Fruit fly (Drosophila melanogaster) whole organism, embryonic: ENCODE measurements around the gene CG14088.
A peak's percentile ranks its signal among the peaks of the same experiment; 100 is the strongest.

Source experiments
- Adf1 ChIP-seq: fragments of 200-800 bp; sonication (Bioruptor generic); IDR thresholded peaks from 2 replicates; pipeline ENCODE4 v1.3.6; 2022; ENCODE audit warnings: missing biosample characterization, missing genetic modification characterization
- BEAF-32 ChIP-seq: fragments of 200-800 bp; sonication (Bioruptor generic); optimal IDR thresholded peaks from 3 replicates; lab custom pipeline; 2017; ENCODE audit warnings: missing biosample characterization, missing genetic modification characterization, mild to moderate bottlenecking, moderate library complexity, missing genetic modification reagents
- CG11398 ChIP-seq: fragments of 200-800 bp; sonication (Bioruptor generic); optimal IDR thresholded peaks from 2 replicates; lab custom pipeline; 2016; ENCODE audit warnings: missing biosample characterization, missing genetic modification characterization
- CG13424 ChIP-seq: fragments of 200-800 bp; sonication (Bioruptor generic); optimal IDR thresholded peaks from 2 replicates; lab custom pipeline; 2019; ENCODE audit warnings: missing biosample characterization, mild to moderate bottlenecking, missing genetic modification characterization, moderate library complexity
- CG13894 ChIP-seq: fragments of 200-800 bp; sonication (Bioruptor generic); optimal IDR thresholded peaks from 3 replicates; lab custom pipeline; 2018; ENCODE audit warnings: missing biosample characterization, mild to moderate bottlenecking, missing genetic modification characterization, moderate library complexity
- CG14441 ChIP-seq: fragments of 200-800 bp; sonication (Bioruptor generic); IDR thresholded peaks from 2 replicates; pipeline ENCODE4 v1.3.6; 2022; ENCODE audit warnings: missing biosample characterization, missing genetic modification characterization
- CG14710 ChIP-seq: fragments of 200-800 bp; sonication (Bioruptor generic); optimal IDR thresholded peaks from 3 replicates; lab custom pipeline; 2019; ENCODE audit warnings: missing biosample characterization, mild to moderate bottlenecking, missing genetic modification characterization, moderate library complexity
- CG15073 ChIP-seq: fragments of 200-800 bp; sonication (Bioruptor generic); optimal IDR thresholded peaks from 2 replicates; lab custom pipeline; 2016; ENCODE audit warnings: missing biosample characterization, missing genetic modification characterization
- CG2202 ChIP-seq: fragments of 200-800 bp; sonication (Bioruptor generic); optimal IDR thresholded peaks from 2 replicates; lab custom pipeline; 2018; ENCODE audit warnings: missing biosample characterization, mild to moderate bottlenecking, missing genetic modification characterization
- CG31388 ChIP-seq: fragments of 200-800 bp; sonication (Bioruptor generic); optimal IDR thresholded peaks from 2 replicates; lab custom pipeline; 2016; ENCODE audit warnings: missing biosample characterization, missing genetic modification characterization
- CG32772 ChIP-seq: fragments of 200-800 bp; sonication (Bioruptor generic); IDR thresholded peaks from 2 replicates; pipeline ENCODE4 v1.3.6; 2022; ENCODE audit warnings: missing biosample characterization, missing genetic modification characterization
- CG7963 ChIP-seq: fragments of 200-800 bp; sonication (Bioruptor generic); IDR thresholded peaks from 3 replicates; pipeline ENCODE4 v1.3.6; 2022; ENCODE audit warnings: missing biosample characterization, missing genetic modification characterization; ENCODE audit not compliant: partially characterized antibody
- CG8924 ChIP-seq: fragments of 200-800 bp; optimal IDR thresholded peaks from 3 replicates; lab custom pipeline; 2019; ENCODE audit warnings: missing biosample characterization, mild to moderate bottlenecking, missing genetic modification characterization, moderate library complexity
- CG9876 ChIP-seq: fragments of 200-800 bp; sonication (Bioruptor generic); optimal IDR thresholded peaks from 2 replicates; lab custom pipeline; 2016; ENCODE audit warnings: missing biosample characterization, missing genetic modification characterization
- CkIIα-i1 ChIP-seq: fragments of 200-800 bp; sonication (Bioruptor generic); IDR thresholded peaks from 2 replicates; pipeline ENCODE4 v1.3.6; 2022; ENCODE audit warnings: missing biosample characterization, missing genetic modification characterization
- CoRest ChIP-seq: fragments of 200-800 bp; sonication (Bioruptor generic); optimal IDR thresholded peaks from 3 replicates; lab custom pipeline; 2018; ENCODE audit warnings: missing biosample characterization, mild to moderate bottlenecking, missing genetic modification characterization, moderate library complexity
- Drgx ChIP-seq: fragments of 200-800 bp; sonication (Bioruptor generic); IDR thresholded peaks from 2 replicates; pipeline ENCODE4 v1.3.6; 2022; ENCODE audit warnings: missing biosample characterization, missing genetic modification characterization
- HHEX ChIP-seq: fragments of 200-800 bp; sonication (Bioruptor generic); optimal IDR thresholded peaks from 3 replicates; lab custom pipeline; 2017; ENCODE audit warnings: missing biosample characterization, mild to moderate bottlenecking, missing genetic modification characterization, missing genetic modification reagents
- Hand ChIP-seq: fragments of 200-800 bp; sonication (Bioruptor generic); optimal IDR thresholded peaks from 2 replicates; lab custom pipeline; 2017; ENCODE audit warnings: mild to moderate bottlenecking, missing biosample characterization, missing genetic modification reagents, missing genetic modification characterization
- Jarid2 ChIP-seq: fragments of 200-800 bp; sonication (Bioruptor generic); optimal IDR thresholded peaks from 3 replicates; lab custom pipeline; 2017; ENCODE audit warnings: mild to moderate bottlenecking, missing biosample characterization, missing genetic modification reagents, missing genetic modification characterization
- MBD-R2 ChIP-seq: fragments of 200-800 bp; sonication (Bioruptor generic); IDR thresholded peaks from 2 replicates; pipeline ENCODE4 v1.3.6; 2022; ENCODE audit warnings: missing biosample characterization, missing genetic modification characterization
- Med ChIP-seq: fragments of 200-800 bp; sonication (Bioruptor generic); peaks from one replicate; lab custom pipeline; 2016; ENCODE audit warnings: missing biosample characterization, missing genetic modification characterization, mild to moderate bottlenecking, inconsistent platforms, moderate library complexity
- Neu2 ChIP-seq: fragments of 200-800 bp; sonication (Bioruptor generic); optimal IDR thresholded peaks from 3 replicates; lab custom pipeline; 2016; ENCODE audit warnings: missing biosample characterization, missing genetic modification characterization, borderline replicate concordance
- Taf1 ChIP-seq: fragments of 200-800 bp; sonication (Bioruptor generic); IDR thresholded peaks from 2 replicates; pipeline ENCODE4 v1.3.6; 2022; ENCODE audit warnings: missing biosample characterization, missing genetic modification characterization
- Trl ChIP-seq, 3 experiments: fragments of >200 bp in 2 of 3; fragments of 200-800 bp in 1 of 3; sonication (Bioruptor generic) in 1 of 3; optimal IDR thresholded peaks; 2 replicates in 1 of 3; 3 replicates in 2 of 3; lab custom pipeline; 2016 to 2017; ENCODE audit warnings: missing biosample characterization in 1 of 3, missing genetic modification characterization in 1 of 3
- Vsx1 ChIP-seq: fragments of 200-800 bp; sonication (Bioruptor generic); optimal IDR thresholded peaks from 2 replicates; lab custom pipeline; 2017; ENCODE audit warnings: missing biosample characterization, mild to moderate bottlenecking, missing genetic modification characterization, missing genetic modification reagents
- ara ChIP-seq: fragments of 200-800 bp; sonication (Bioruptor generic); IDR thresholded peaks from 2 replicates; pipeline ENCODE4 v1.3.6; 2022; ENCODE audit warnings: missing biosample characterization, missing genetic modification characterization
- bigmax ChIP-seq: fragments of 200-800 bp; sonication (Bioruptor generic); optimal IDR thresholded peaks from 2 replicates; lab custom pipeline; 2018; ENCODE audit warnings: missing biosample characterization, mild to moderate bottlenecking, missing genetic modification characterization
- cad ChIP-seq: fragments of >200 bp; optimal IDR thresholded peaks from 2 replicates; lab custom pipeline; 2017; ENCODE audit warnings: missing biosample characterization, missing genetic modification characterization
- caup ChIP-seq: fragments of 200-800 bp; sonication (Bioruptor generic); optimal IDR thresholded peaks from 3 replicates; lab custom pipeline; 2017; ENCODE audit warnings: missing biosample characterization, mild to moderate bottlenecking, missing genetic modification characterization, moderate library complexity; ENCODE audit not compliant: severe bottlenecking
- cg ChIP-seq: fragments of 200-800 bp; sonication (Bioruptor generic); optimal IDR thresholded peaks from 3 replicates; lab custom pipeline; 2019; ENCODE audit warnings: missing biosample characterization, mild to moderate bottlenecking, missing genetic modification characterization, moderate library complexity
- chinmo ChIP-seq: fragments of 200-800 bp; sonication (Bioruptor generic); IDR thresholded peaks from 4 replicates; pipeline ENCODE4 v1.3.6; 2022; ENCODE audit warnings: missing biosample characterization, missing genetic modification characterization; ENCODE audit not compliant: partially characterized antibody
- crol ChIP-seq: fragments of 200-800 bp; sonication (Bioruptor generic); IDR thresholded peaks from 2 replicates; pipeline ENCODE4 v1.3.6; 2022; ENCODE audit warnings: missing biosample characterization, missing genetic modification characterization
- disco-r ChIP-seq: fragments of 200-800 bp; sonication (Bioruptor generic); optimal IDR thresholded peaks from 2 replicates; lab custom pipeline; 2016; ENCODE audit warnings: missing biosample characterization, missing genetic modification characterization
- fd64A ChIP-seq: fragments of 200-800 bp; sonication (Bioruptor generic); optimal IDR thresholded peaks from 3 replicates; lab custom pipeline; 2018; ENCODE audit warnings: missing biosample characterization, mild to moderate bottlenecking, missing genetic modification characterization
- gsb ChIP-seq: fragments of 200-800 bp; sonication (Bioruptor generic); IDR thresholded peaks from 2 replicates; pipeline ENCODE4 v1.3.6; 2022; ENCODE audit warnings: missing biosample characterization, missing genetic modification characterization
- maf-S ChIP-seq: fragments of 200-800 bp; sonication (Bioruptor generic); optimal IDR thresholded peaks from 2 replicates; lab custom pipeline; 2016; ENCODE audit warnings: missing biosample characterization, missing genetic modification characterization
- nerfin-2 ChIP-seq: fragments of 200-800 bp; sonication (Bioruptor generic); IDR thresholded peaks from 2 replicates; pipeline ENCODE4 v1.3.6; 2022; ENCODE audit warnings: missing biosample characterization, missing genetic modification characterization; ENCODE audit not compliant: partially characterized antibody
- nmo ChIP-seq: fragments of 200-800 bp; sonication (Bioruptor generic); optimal IDR thresholded peaks from 2 replicates; lab custom pipeline; 2018; ENCODE audit warnings: missing biosample characterization, mild to moderate bottlenecking, missing genetic modification characterization, moderate library complexity
- peb ChIP-seq: fragments of 200-800 bp; sonication (Bioruptor generic); IDR thresholded peaks from 2 replicates; pipeline ENCODE4 v1.3.6; 2022; ENCODE audit warnings: missing biosample characterization, missing genetic modification characterization
- pfk ChIP-seq: fragments of 200-800 bp; sonication (Bioruptor generic); optimal IDR thresholded peaks from 2 replicates; lab custom pipeline; 2018; ENCODE audit warnings: missing biosample characterization, mild to moderate bottlenecking, missing genetic modification characterization, moderate library complexity
- repo ChIP-seq: fragments of 200-800 bp; sonication (Bioruptor generic); optimal IDR thresholded peaks from 2 replicates; lab custom pipeline; 2016; ENCODE audit warnings: missing biosample characterization, missing genetic modification characterization
- rib ChIP-seq: fragments of 200-800 bp; sonication (Bioruptor generic); IDR thresholded peaks from 2 replicates; pipeline ENCODE4 v1.3.6; 2022; ENCODE audit warnings: missing biosample characterization, missing genetic modification characterization
- sisA ChIP-seq: fragments of 200-800 bp; sonication (Bioruptor generic); IDR thresholded peaks from 2 replicates; pipeline ENCODE4 v1.3.6; 2022; ENCODE audit warnings: missing biosample characterization, missing genetic modification characterization
- sqz ChIP-seq: fragments of 200-800 bp; sonication (Bioruptor generic); optimal IDR thresholded peaks from 3 replicates; lab custom pipeline; 2018; ENCODE audit warnings: missing biosample characterization, mild to moderate bottlenecking, missing genetic modification characterization
- ssp ChIP-seq: fragments of 200-800 bp; sonication (Bioruptor generic); IDR thresholded peaks from 2 replicates; pipeline ENCODE4 v1.3.6; 2022; ENCODE audit warnings: missing biosample characterization, missing genetic modification characterization
- stwl ChIP-seq: fragments of 200-800 bp; sonication (Bioruptor generic); optimal IDR thresholded peaks from 3 replicates; lab custom pipeline; 2018; ENCODE audit warnings: missing biosample characterization, mild to moderate bottlenecking, missing genetic modification characterization, moderate library complexity
- tio ChIP-seq: fragments of 200-800 bp; sonication (Bioruptor generic); optimal IDR thresholded peaks from 2 replicates; lab custom pipeline; 2017; ENCODE audit warnings: missing biosample characterization, missing genetic modification characterization, inconsistent platforms
- vfl ChIP-seq: fragments of 200-800 bp; sonication (Bioruptor generic); optimal IDR thresholded peaks from 2 replicates; lab custom pipeline; 2016; ENCODE audit warnings: missing biosample characterization, missing genetic modification characterization

The CG14088 gene

dm6 chr3L:19234922-19235702 is 35.3 kb downstream of the CG14088 start, which contains the start of gene fz2 (continued):
- TF ChIP-seq CG14710 (no peak), ssp (GFP tag; lab: Robert Waterston, UW) (no peak), CG7963 (no peak), chinmo (GFP tag; lab: Robert Waterston, UW) (0 out of 4 replicates have a peak, but pooled peaks have one; percentile 50), stwl (tag; lab: Kevin White, UChicago) (no peak), vfl (GFP tag; lab: Kevin White, UChicago) (no peak), Hand (no peak), CG31388 (GFP tag; lab: Kevin White, UChicago) (no peak), CG13894 (tag; lab: Kevin White, UChicago) (no peak), CG32772 (GFP tag; lab: Robert Waterston, UW) (no peak), rib (GFP tag; lab: Robert Waterston, UW) (0 out of 2 replicates have a peak, but pooled peaks have one; percentile 28), ara (GFP tag; lab: Robert Waterston, UW) (no peak), sqz (GFP tag; lab: Kevin White, UChicago) (no peak), Med (GFP tag; lab: Kevin White, UChicago) (peak; percentile 52), Adf1 (GFP tag; lab: Robert Waterston, UW) (peak; percentile 96), Trl (optimal IDR thresholded peaks at IDR 0.05; lab: Kevin White, UChicago) (peak; percentile 25 to 55), Trl (GFP tag; optimal IDR thresholded peaks at IDR 0.05; lab: Kevin White, UChicago) (no peak), pfk (peak; percentile 87), bigmax (GFP tag; lab: Kevin White, UChicago) (no peak), disco-r (no peak), Jarid2 (peak; percentile 67), cg (GFP tag; lab: Kevin White, UChicago) (peak; percentile 54), CG8924 (tag; lab: Kevin White, UChicago) (no peak), CG2202 (tag; lab: Kevin White, UChicago) (no peak), HHEX (GFP tag; lab: Kevin White, UChicago) (no peak), BEAF-32 (no peak), CoRest (tag; lab: Kevin White, UChicago) (no peak), Neu2 (no peak), sisA (GFP tag; lab: Robert Waterston, UW) (no peak), CG13424 (no peak), fd64A (GFP tag; lab: Kevin White, UChicago) (no peak), peb (GFP tag; lab: Robert Waterston, UW) (no peak), repo (GFP tag; lab: Kevin White, UChicago) (no peak), crol (0 out of 2 replicates have a peak, but pooled peaks have one; percentile 15), caup (GFP tag; lab: Kevin White, UChicago) (no peak), tio (GFP tag; lab: Kevin White, UChicago) (no peak), MBD-R2 (GFP tag; lab: Robert Waterston, UW) (no peak), Taf1 (GFP tag; lab: Robert Waterston, UW) (no peak), maf-S (GFP tag; lab: Kevin White, UChicago) (no peak), cad (GFP tag; lab: Kevin White, UChicago) (no peak), Drgx (no peak), nerfin-2 (no peak), CG15073 (GFP tag; lab: Kevin White, UChicago) (no peak), CkIIα-i1 (GFP tag; lab: Robert Waterston, UW) (no peak), nmo (GFP tag; lab: Kevin White, UChicago) (no peak), CG11398 (GFP tag; lab: Kevin White, UChicago) (no peak), Vsx1 (no peak), gsb (no peak), CG14441 (GFP tag; lab: Robert Waterston, UW) (no peak), CG9876 (GFP tag; lab: Kevin White, UChicago) (no peak)
